Fruit fly (Drosophila melanogaster) whole organism, embryonic: ENCODE data around the gene Prp31.

Experiments
- Awh ChIP-seq: fragments of 200-800 bp; sonication (Bioruptor generic); IDR thresholded peaks from 2 replicates; pipeline ENCODE4, ENCODE4 v1.3.6; 2022; ENCODE audit warnings: missing biosample characterization, missing genetic modification characterization
- CG10565 ChIP-seq: fragments of 200-800 bp; sonication (Bioruptor generic); optimal IDR thresholded peaks from 3 replicates; lab custom pipeline; 2016; ENCODE audit warnings: missing biosample characterization, mild to moderate bottlenecking, missing genetic modification characterization
- CG12104 ChIP-seq: fragments of 200-800 bp; sonication (Bioruptor generic); optimal IDR thresholded peaks from 3 replicates; lab custom pipeline; 2016; ENCODE audit warnings: missing biosample characterization, missing genetic modification characterization
- CG12942 ChIP-seq: fragments of 200-800 bp; sonication (Bioruptor generic); optimal IDR thresholded peaks from 3 replicates; lab custom pipeline; 2016; ENCODE audit warnings: missing biosample characterization, missing genetic modification characterization
- CG13424 ChIP-seq: fragments of 200-800 bp; sonication (Bioruptor generic); optimal IDR thresholded peaks from 2 replicates; lab custom pipeline; 2019; ENCODE audit warnings: missing biosample characterization, mild to moderate bottlenecking, missing genetic modification characterization, moderate library complexity
- CG15479 ChIP-seq: fragments of 200-800 bp; sonication (Bioruptor generic); optimal IDR thresholded peaks from 3 replicates; lab custom pipeline; 2019; ENCODE audit warnings: missing biosample characterization, mild to moderate bottlenecking, missing genetic modification characterization, moderate library complexity
- CG1603 ChIP-seq: fragments of 200-800 bp; sonication (Bioruptor generic); optimal IDR thresholded peaks from 2 replicates; lab custom pipeline; 2019; ENCODE audit warnings: missing biosample characterization, mild to moderate bottlenecking, missing genetic modification characterization, moderate library complexity
- CG1647 ChIP-seq: fragments of 200-800 bp; sonication (Bioruptor generic); optimal IDR thresholded peaks from 3 replicates; lab custom pipeline; 2016; ENCODE audit warnings: missing biosample characterization, missing genetic modification characterization
- CG17829 ChIP-seq: fragments of 200-800 bp; optimal IDR thresholded peaks from 2 replicates; lab custom pipeline; 2019; ENCODE audit warnings: missing biosample characterization, mild to moderate bottlenecking, missing genetic modification characterization, moderate library complexity
- CG17912 ChIP-seq: fragments of 200-800 bp; sonication (Bioruptor generic); optimal IDR thresholded peaks from 2 replicates; lab custom pipeline; 2018; ENCODE audit warnings: missing biosample characterization, mild to moderate bottlenecking, missing genetic modification characterization
- CG30431 ChIP-seq: fragments of 200-800 bp; sonication (Bioruptor generic); optimal IDR thresholded peaks from 2 replicates; lab custom pipeline; 2017; ENCODE audit warnings: missing biosample characterization, missing genetic modification characterization
- CG32772 ChIP-seq: fragments of 200-800 bp; sonication (Bioruptor generic); IDR thresholded peaks from 2 replicates; pipeline ENCODE4 v1.3.6; 2022; ENCODE audit warnings: missing biosample characterization, missing genetic modification characterization
- CG4282 ChIP-seq: fragments of 200-800 bp; sonication (Bioruptor generic); optimal IDR thresholded peaks from 2 replicates; lab custom pipeline; 2016; ENCODE audit warnings: missing biosample characterization, missing genetic modification characterization
- CG4424 ChIP-seq: fragments of 200-800 bp; sonication (Bioruptor generic); optimal IDR thresholded peaks from 3 replicates; lab custom pipeline; 2016; ENCODE audit warnings: missing biosample characterization, missing genetic modification characterization
- CG6175 ChIP-seq: fragments of 200-800 bp; sonication (Bioruptor generic); IDR thresholded peaks from 3 replicates; pipeline ENCODE4 v1.3.6; 2022; ENCODE audit warnings: missing biosample characterization, missing genetic modification characterization
- CG6683 ChIP-seq: fragments of 200-800 bp; sonication (Bioruptor generic); optimal IDR thresholded peaks from 2 replicates; lab custom pipeline; 2017; ENCODE audit warnings: missing biosample characterization, mild to moderate bottlenecking, missing genetic modification characterization, missing genetic modification reagents
- CG8944 ChIP-seq: fragments of 200-800 bp; sonication (Bioruptor generic); optimal IDR thresholded peaks from 3 replicates; lab custom pipeline; 2016; ENCODE audit warnings: missing biosample characterization, missing genetic modification characterization
- Dip3 ChIP-seq: fragments of 200-800 bp; sonication (Bioruptor generic); optimal IDR thresholded peaks from 3 replicates; lab custom pipeline; 2016; ENCODE audit warnings: missing biosample characterization, missing genetic modification characterization
- Doc3 ChIP-seq: fragments of 200-800 bp; sonication (Bioruptor generic); IDR thresholded peaks from 3 replicates; pipeline ENCODE4 v1.3.6; 2022; ENCODE audit warnings: missing biosample characterization, missing genetic modification characterization; ENCODE audit not compliant: partially characterized antibody
- Drgx ChIP-seq: fragments of 200-800 bp; sonication (Bioruptor generic); IDR thresholded peaks from 2 replicates; pipeline ENCODE4 v1.3.6; 2022; ENCODE audit warnings: missing biosample characterization, missing genetic modification characterization
- E2f2 ChIP-seq: fragments of 200-800 bp; sonication (Bioruptor generic); IDR thresholded peaks from 2 replicates; pipeline ENCODE4 v1.3.6; 2022; ENCODE audit warnings: missing biosample characterization, missing genetic modification characterization
- Elba2 ChIP-seq: fragments of 200-800 bp; sonication (Bioruptor generic); optimal IDR thresholded peaks from 3 replicates; lab custom pipeline; 2016; ENCODE audit warnings: missing biosample characterization, missing genetic modification characterization
- Fer3 ChIP-seq: fragments of 200-800 bp; sonication (Bioruptor generic); optimal IDR thresholded peaks from 2 replicates; lab custom pipeline; 2018; ENCODE audit warnings: missing biosample characterization, mild to moderate bottlenecking, missing genetic modification characterization, moderate library complexity
- Hr39 ChIP-seq: fragments of >200 bp; optimal IDR thresholded peaks from 2 replicates; lab custom pipeline; 2017
- Rfx ChIP-seq: fragments of 200-800 bp; sonication (Bioruptor generic); IDR thresholded peaks from 2 replicates; pipeline ENCODE4 v1.3.6; 2022; ENCODE audit warnings: missing biosample characterization, missing genetic modification characterization
- Sry-β ChIP-seq: fragments of 200-800 bp; sonication (Bioruptor generic); optimal IDR thresholded peaks from 2 replicates; lab custom pipeline; 2018; ENCODE audit warnings: missing biosample characterization, mild to moderate bottlenecking, missing genetic modification characterization, moderate library complexity
- Stat92E ChIP-seq, 3 experiments: fragments of >200 bp in 2 of 3; fragments of 200-800 bp in 1 of 3; sonication (Bioruptor generic) in 1 of 3; optimal IDR thresholded peaks; 2 replicates each; lab custom pipeline; 2017 to 2019; ENCODE audit warnings: missing biosample characterization in 3 of 3, missing genetic modification characterization in 3 of 3, mild to moderate bottlenecking in 1 of 3, moderate library complexity in 1 of 3
- Vsx1 ChIP-seq: fragments of 200-800 bp; sonication (Bioruptor generic); optimal IDR thresholded peaks from 2 replicates; lab custom pipeline; 2017; ENCODE audit warnings: missing biosample characterization, mild to moderate bottlenecking, missing genetic modification characterization, missing genetic modification reagents
- abd-A ChIP-seq: fragments of 200-800 bp; sonication (Bioruptor generic); optimal IDR thresholded peaks from 3 replicates; lab custom pipeline; 2019; ENCODE audit warnings: missing biosample characterization, mild to moderate bottlenecking, missing genetic modification characterization, moderate library complexity
- bab2 ChIP-seq: fragments of 200-800 bp; sonication (Bioruptor generic); optimal IDR thresholded peaks from 2 replicates; lab custom pipeline; 2016; ENCODE audit warnings: missing biosample characterization, missing genetic modification characterization
- bigmax ChIP-seq: fragments of 200-800 bp; sonication (Bioruptor generic); optimal IDR thresholded peaks from 2 replicates; lab custom pipeline; 2018; ENCODE audit warnings: missing biosample characterization, mild to moderate bottlenecking, missing genetic modification characterization
- chinmo ChIP-seq: fragments of 200-800 bp; sonication (Bioruptor generic); IDR thresholded peaks from 4 replicates; pipeline ENCODE4 v1.3.6; 2022; ENCODE audit warnings: missing biosample characterization, missing genetic modification characterization; ENCODE audit not compliant: partially characterized antibody
- dan ChIP-seq: fragments of 200-800 bp; sonication (Bioruptor generic); IDR thresholded peaks from 2 replicates; pipeline ENCODE4 v1.3.6; 2022; ENCODE audit warnings: missing biosample characterization, missing genetic modification characterization
- dpn ChIP-seq, 2 experiments: fragments of 200-800 bp; sonication (Bioruptor generic); optimal IDR thresholded peaks; 3 replicates each; lab custom pipeline; 2016; ENCODE audit warnings: missing biosample characterization in 2 of 2, missing genetic modification characterization in 2 of 2
- ewg ChIP-seq: fragments of 200-800 bp; sonication (Bioruptor generic); optimal IDR thresholded peaks from 3 replicates; lab custom pipeline; 2017; ENCODE audit warnings: mild to moderate bottlenecking, missing biosample characterization, missing genetic modification reagents, missing genetic modification characterization
- kah ChIP-seq: fragments of 200-800 bp; sonication (Bioruptor generic); optimal IDR thresholded peaks from 2 replicates; lab custom pipeline; 2018; ENCODE audit warnings: missing biosample characterization, mild to moderate bottlenecking, missing genetic modification characterization
- kni ChIP-seq: fragments of 200-800 bp; sonication (Bioruptor generic); optimal IDR thresholded peaks from 3 replicates; lab custom pipeline; 2017; ENCODE audit warnings: mild to moderate bottlenecking, missing biosample characterization, missing genetic modification reagents, missing genetic modification characterization
- lbe ChIP-seq: fragments of 200-800 bp; sonication (Bioruptor generic); optimal IDR thresholded peaks from 2 replicates; lab custom pipeline; 2016; ENCODE audit warnings: missing biosample characterization, mild to moderate bottlenecking, missing genetic modification characterization
- lilli ChIP-seq: fragments of 200-800 bp; sonication (Bioruptor generic); optimal IDR thresholded peaks from 3 replicates; lab custom pipeline; 2016; ENCODE audit warnings: missing biosample characterization, missing genetic modification characterization
- pita ChIP-seq: fragments of 200-800 bp; sonication (Bioruptor generic); optimal IDR thresholded peaks from 2 replicates; lab custom pipeline; 2017; ENCODE audit warnings: missing biosample characterization, mild to moderate bottlenecking, missing genetic modification characterization
- sens-2 ChIP-seq: fragments of 200-800 bp; sonication (Bioruptor generic); IDR thresholded peaks from 2 replicates; pipeline ENCODE4 v1.3.6; 2022; ENCODE audit warnings: missing biosample characterization, missing genetic modification characterization
- sisA ChIP-seq: fragments of 200-800 bp; sonication (Bioruptor generic); IDR thresholded peaks from 2 replicates; pipeline ENCODE4 v1.3.6; 2022; ENCODE audit warnings: missing biosample characterization, missing genetic modification characterization
- sna ChIP-seq: fragments of 200-800 bp; sonication (Bioruptor generic); IDR thresholded peaks from 2 replicates; pipeline ENCODE4 v1.3.6; 2022; ENCODE audit warnings: missing biosample characterization, missing genetic modification characterization; ENCODE audit not compliant: partially characterized antibody
- so ChIP-seq: fragments of 200-800 bp; sonication (Bioruptor generic); IDR thresholded peaks from 3 replicates; pipeline ENCODE4 v1.3.6; 2022; ENCODE audit warnings: missing biosample characterization, missing genetic modification characterization
- sqz ChIP-seq: fragments of 200-800 bp; sonication (Bioruptor generic); optimal IDR thresholded peaks from 3 replicates; lab custom pipeline; 2018; ENCODE audit warnings: missing biosample characterization, mild to moderate bottlenecking, missing genetic modification characterization
- sr ChIP-seq: fragments of 200-800 bp; sonication (Bioruptor generic); IDR thresholded peaks from 3 replicates; pipeline ENCODE4 v1.3.6; 2022; ENCODE audit warnings: missing biosample characterization, missing genetic modification characterization
- tin ChIP-seq: fragments of 200-800 bp; sonication (Bioruptor generic); optimal IDR thresholded peaks from 3 replicates; lab custom pipeline; 2016; ENCODE audit warnings: missing biosample characterization, missing genetic modification characterization
- toy ChIP-seq: fragments of 200-800 bp; sonication (Bioruptor generic); IDR thresholded peaks from 2 replicates; pipeline ENCODE4 v1.3.6; 2022; ENCODE audit warnings: missing biosample characterization, missing genetic modification characterization
- twi ChIP-seq: fragments of 200-800 bp; optimal IDR thresholded peaks from 2 replicates; lab custom pipeline; 2019; ENCODE audit warnings: missing biosample characterization, mild to moderate bottlenecking, missing genetic modification characterization, moderate library complexity

Gene Prp31

dm6 chr3L:15143638-15144600 lies 15.0 kb upstream of the Prp31 start, which contains the start of the genes CG32147 and Pex3 (continued):
- TF ChIP-seq dan (GFP tag; lab: Robert Waterston, UW), result no peak
- peak; percentile 61 for TF ChIP-seq lbe (GFP tag; lab: Kevin White, UChicago)
- TF ChIP-seq CG13424 (tag; lab: Kevin White, UChicago), result no peak
- TF ChIP-seq toy (GFP tag; lab: Robert Waterston, UW), result no peak
- no peak for TF ChIP-seq bab2 (GFP tag; lab: Kevin White, UChicago)
- no peak for TF ChIP-seq Sry-β (GFP tag; lab: Kevin White, UChicago)
- TF ChIP-seq ewg, result peak; percentile 4
- no peak for TF ChIP-seq CG15479 (GFP tag; lab: Kevin White, UChicago)
- peak; percentile 7; the same call in 1 of the 2 replicates for TF ChIP-seq Rfx (GFP tag; lab: Robert Waterston, UW)
- no peak for TF ChIP-seq CG6683 (GFP tag; lab: Kevin White, UChicago)
- TF ChIP-seq CG10565 (GFP tag; lab: Kevin White, UChicago), result no peak
- TF ChIP-seq Fer3 (tag; lab: Kevin White, UChicago), result no peak
- TF ChIP-seq bigmax (GFP tag; lab: Kevin White, UChicago), result peak; percentile 3
- TF ChIP-seq pita (GFP tag; lab: Kevin White, UChicago), result no peak
- peak; percentile 89 for TF ChIP-seq CG1603 (tag; lab: Kevin White, UChicago)
- TF ChIP-seq CG12942 (GFP tag; lab: Kevin White, UChicago), result no peak
- TF ChIP-seq sr (GFP tag; lab: Robert Waterston, UW), result no peak
- TF ChIP-seq abd-A (tag; lab: Kevin White, UChicago), result no peak
- TF ChIP-seq CG32772 (GFP tag; lab: Robert Waterston, UW), result no peak
- TF ChIP-seq CG6175 (GFP tag; lab: Robert Waterston, UW), result no peak
- TF ChIP-seq kah, result no peak
- TF ChIP-seq lilli (GFP tag; lab: Kevin White, UChicago), result peak; percentile 15
- peak in 1 of 2 experiments; percentile 18 for TF ChIP-seq dpn (GFP tag; optimal IDR thresholded peaks at IDR 0.05; lab: Kevin White, UChicago)
- no peak for TF ChIP-seq Hr39 (lab: Kevin White, UChicago)
- TF ChIP-seq sens-2, result no peak
- peak; percentile 26; the same call in 1 of the 2 replicates for TF ChIP-seq sna (GFP tag; lab: Robert Waterston, UW)
- no peak for TF ChIP-seq tin (GFP tag; lab: Kevin White, UChicago)
- TF ChIP-seq CG30431, result no peak
- TF ChIP-seq Elba2, result no peak
- no peak for TF ChIP-seq CG17912 (GFP tag; lab: Kevin White, UChicago)
- TF ChIP-seq E2f2, result peak; percentile 52
- no peak for TF ChIP-seq CG1647 (GFP tag; lab: Kevin White, UChicago)
- TF ChIP-seq CG4282, result no peak
- peak; percentile 25 for TF ChIP-seq kni (GFP tag; lab: Kevin White, UChicago)
- TF ChIP-seq Drgx (GFP tag; lab: Robert Waterston, UW), result no peak
- no peak for TF ChIP-seq Awh (GFP tag; lab: Robert Waterston, UW)
- no peak for TF ChIP-seq Doc3 (GFP tag; lab: Robert Waterston, UW)
- no peak for TF ChIP-seq CG8944 (GFP tag; lab: Kevin White, UChicago)
- TF ChIP-seq CG12104 (GFP tag; lab: Kevin White, UChicago), result no peak
- no peak for TF ChIP-seq CG4424 (GFP tag; lab: Kevin White, UChicago)
- peak; percentile 17 for TF ChIP-seq twi
- TF ChIP-seq sisA, result no peak
- peak; percentile 29 for TF ChIP-seq Vsx1 (GFP tag; lab: Kevin White, UChicago)
- no peak for TF ChIP-seq Dip3 (GFP tag; lab: Kevin White, UChicago)
- TF ChIP-seq so (GFP tag; lab: Robert Waterston, UW), result no peak
- TF ChIP-seq Stat92E (GFP tag; optimal IDR thresholded peaks at IDR 0.05; lab: Kevin White, UChicago), result peak in 1 of 3 experiments; percentile 39
- 0 out of 4 replicates have a peak, but pooled peaks have one; percentile 26 for TF ChIP-seq chinmo (GFP tag; lab: Robert Waterston, UW)
- TF ChIP-seq sqz (GFP tag; lab: Kevin White, UChicago), result no peak
- TF ChIP-seq CG17829 (tag; lab: Kevin White, UChicago), result peak; percentile 7
